Fruit fly (Drosophila melanogaster): Measurements from ENCODE around the gene Gnpnat.

Gene Gnpnat

dm6 chr3R:29705789-29706303 lies 32.2 kb upstream of the Gnpnat start:
- no peak for TF ChIP-seq Pif1A (GFP tag; optimal IDR thresholded peaks at IDR 0.05)
- TF ChIP-seq CG8159 (tag; optimal IDR thresholded peaks at IDR 0.05) = no peak
- no peak for TF ChIP-seq CG8301 (tag; optimal IDR thresholded peaks at IDR 0.05)
- no peak for TF ChIP-seq rn (GFP tag; IDR thresholded peaks at IDR 0.05)
- no peak for TF ChIP-seq gl (tag; optimal IDR thresholded peaks at IDR 0.05)
- TF ChIP-seq CG4496 (GFP tag; IDR thresholded peaks at IDR 0.05) = no peak
- no peak for TF ChIP-seq fd96Ca (GFP tag; IDR thresholded peaks at IDR 0.05)
- TF ChIP-seq CG15710 (tag; optimal IDR thresholded peaks at IDR 0.05) = no peak
- TF ChIP-seq D1 (tag; optimal IDR thresholded peaks at IDR 0.05) = no peak

- no peak for TF ChIP-seq CG8301 (tag; optimal IDR thresholded peaks at IDR 0.05)
- no peak for TF ChIP-seq CG34367 (tag; optimal IDR thresholded peaks at IDR 0.05)
- no peak for TF ChIP-seq CG10348 (GFP tag; IDR thresholded peaks at IDR 0.05)
- TF ChIP-seq D1 (tag; optimal IDR thresholded peaks at IDR 0.05) = no peak
- no peak for TF ChIP-seq Ets98B (GFP tag; IDR thresholded peaks at IDR 0.05)
- no peak for TF ChIP-seq CG9948 (tag; optimal IDR thresholded peaks at IDR 0.05)
- no peak for TF ChIP-seq CG12605 (GFP tag; IDR thresholded peaks at IDR 0.05)
Observed at dm6 chr3R:29707258-29707657, 30.8 kb upstream of the Gnpnat start.

dm6 chr3R:29708322-29708721 lies 29.8 kb upstream of the Gnpnat start:
- TF ChIP-seq CG10348 (GFP tag; IDR thresholded peaks at IDR 0.05) (no peak), fd96Ca (GFP tag; IDR thresholded peaks at IDR 0.05) (no peak), gl (tag; optimal IDR thresholded peaks at IDR 0.05) (no peak), CG32121 (GFP tag; IDR thresholded peaks at IDR 0.05) (no peak), Pif1A (GFP tag; optimal IDR thresholded peaks at IDR 0.05) (no peak), CG13204 (GFP tag; optimal IDR thresholded peaks at IDR 0.05) (no peak), CG12605 (GFP tag; IDR thresholded peaks at IDR 0.05) (no peak), CG14655 (GFP tag; optimal IDR thresholded peaks at IDR 0.05) (no peak), Pif1B (GFP tag; optimal IDR thresholded peaks at IDR 0.05) (no peak), CG15710 (tag; optimal IDR thresholded peaks at IDR 0.05) (no peak)

dm6 chr3R:29711434-29711833 lies 26.6 kb upstream of the Gnpnat start:
- no peak for TF ChIP-seq Pif1A (GFP tag; optimal IDR thresholded peaks at IDR 0.05)
- no peak for TF ChIP-seq rn (GFP tag; IDR thresholded peaks at IDR 0.05)
- no peak for TF ChIP-seq CG34367 (tag; optimal IDR thresholded peaks at IDR 0.05)
- no peak for TF ChIP-seq CG32121 (GFP tag; IDR thresholded peaks at IDR 0.05)
- no peak for TF ChIP-seq D1 (tag; optimal IDR thresholded peaks at IDR 0.05)
- TF ChIP-seq CG12605 (GFP tag; IDR thresholded peaks at IDR 0.05) = no peak
- TF ChIP-seq CG8301 (tag; optimal IDR thresholded peaks at IDR 0.05) = no peak
- TF ChIP-seq EcR (GFP tag; optimal IDR thresholded peaks at IDR 0.05) = no peak
- no peak for TF ChIP-seq Snoo (tag; optimal IDR thresholded peaks at IDR 0.05)
- TF ChIP-seq CG4496 (GFP tag; IDR thresholded peaks at IDR 0.05) = no peak
- TF ChIP-seq gl (tag; optimal IDR thresholded peaks at IDR 0.05) = no peak
- no peak for TF ChIP-seq CG10348 (GFP tag; IDR thresholded peaks at IDR 0.05)

- TF ChIP-seq Ets98B (GFP tag; IDR thresholded peaks at IDR 0.05) (no peak), CG10348 (GFP tag; IDR thresholded peaks at IDR 0.05) (no peak), EcR (GFP tag; optimal IDR thresholded peaks at IDR 0.05) (no peak), CG12605 (GFP tag; IDR thresholded peaks at IDR 0.05) (no peak), Snoo (tag; optimal IDR thresholded peaks at IDR 0.05) (no peak), CG8301 (tag; optimal IDR thresholded peaks at IDR 0.05) (no peak), CG15710 (tag; optimal IDR thresholded peaks at IDR 0.05) (no peak), CG9948 (tag; optimal IDR thresholded peaks at IDR 0.05) (no peak), CG8159 (tag; optimal IDR thresholded peaks at IDR 0.05) (no peak), CG13204 (GFP tag; optimal IDR thresholded peaks at IDR 0.05) (no peak), Pif1B (GFP tag; optimal IDR thresholded peaks at IDR 0.05) (no peak), CG14655 (GFP tag; optimal IDR thresholded peaks at IDR 0.05) (no peak)
Observed at dm6 chr3R:29714314-29714713, 23.8 kb upstream of the Gnpnat start, which contains the start of gene Obp99d. Gene Obp99d (plus strand): TSS chr3R:29714505.

- no peak for TF ChIP-seq EcR (GFP tag; optimal IDR thresholded peaks at IDR 0.05)
- no peak for TF ChIP-seq D1 (tag; optimal IDR thresholded peaks at IDR 0.05)
- TF ChIP-seq CG9948 (tag; optimal IDR thresholded peaks at IDR 0.05) = no peak
- no peak for TF ChIP-seq CG14655 (GFP tag; optimal IDR thresholded peaks at IDR 0.05)
- no peak for TF ChIP-seq gl (tag; optimal IDR thresholded peaks at IDR 0.05)
- no peak for TF ChIP-seq CG12605 (GFP tag; IDR thresholded peaks at IDR 0.05)
- no peak for TF ChIP-seq CG17806 (tag; optimal IDR thresholded peaks at IDR 0.05)
- TF ChIP-seq Snoo (tag; optimal IDR thresholded peaks at IDR 0.05) = no peak
Observed at dm6 chr3R:29715277-29715676, 22.8 kb upstream of the Gnpnat start, which contains the start of gene Dup99B. Gene Dup99B (minus strand): TSS chr3R:29715377.

- TF ChIP-seq CG34367 (tag; optimal IDR thresholded peaks at IDR 0.05) = no peak
- TF ChIP-seq CG8301 (tag; optimal IDR thresholded peaks at IDR 0.05) = no peak
- TF ChIP-seq CG32121 (GFP tag; IDR thresholded peaks at IDR 0.05) = no peak
- no peak for TF ChIP-seq CG17806 (tag; optimal IDR thresholded peaks at IDR 0.05)
Observed at dm6 chr3R:29716043-29716781, 21.9 kb upstream of the Gnpnat start.
